Worm (Caenorhabditis elegans) whole organism, L4 larva: ENCODE data around the gene srh-219.

Experiments
- D1046.2 ChIP-seq: fragments of 200-800 bp; sonication (Bioruptor generic); IDR thresholded peaks from 2 replicates; pipeline ENCODE4 v1.3.6; 2022; ENCODE audit warnings: missing genetic modification characterization, missing compliant biosample characterization
- F10B5.3 ChIP-seq: sonication (generic microtip); optimal IDR thresholded peaks from 2 replicates; lab custom pipeline; 2016; ENCODE audit warnings: mild to moderate bottlenecking, missing genetic modification characterization, missing compliant biosample characterization
- F37D6.2 ChIP-seq: sonication (generic microtip); optimal IDR thresholded peaks from 2 replicates; lab custom pipeline; 2016; ENCODE audit warnings: mild to moderate bottlenecking, missing genetic modification characterization, missing compliant biosample characterization
- F44E2.7 ChIP-seq: fragments of 200-800 bp; sonication (Bioruptor generic); IDR thresholded peaks from 2 replicates; pipeline ENCODE4 v2.1.2; 2022; ENCODE audit warnings: missing genetic modification characterization, missing compliant biosample characterization
- R02D3.7 ChIP-seq: fragments of 150-350 bp; sonication (generic microtip); optimal IDR thresholded peaks from 3 replicates; lab custom pipeline; 2014; ENCODE audit warnings: missing biosample characterization, missing genetic modification characterization
- T20F7.1 ChIP-seq: fragments of 200-800 bp; sonication (Bioruptor generic); optimal IDR thresholded peaks from 2 replicates; lab custom pipeline; 2018; ENCODE audit warnings: mild to moderate bottlenecking, missing genetic modification characterization, missing compliant biosample characterization
- Y105C5A.15 ChIP-seq: fragments of 200-800 bp; sonication (Bioruptor generic); IDR thresholded peaks from 2 replicates; pipeline ENCODE4 v1.3.6; 2022; ENCODE audit warnings: missing genetic modification characterization, missing compliant biosample characterization
- Y5F2A.4 ChIP-seq: fragments of 200-800 bp; sonication (Bioruptor generic); optimal IDR thresholded peaks from 2 replicates; lab custom pipeline; 2018; ENCODE audit warnings: mild to moderate bottlenecking, missing genetic modification characterization, missing compliant biosample characterization
- ZK546.5 ChIP-seq, 2 experiments: sonication (generic microtip); optimal IDR thresholded peaks; 2 replicates each; lab custom pipeline; 2017; ENCODE audit warnings: missing biosample characterization in 2 of 2, missing genetic modification characterization in 2 of 2
- aha-1 ChIP-seq: fragments of 150-350 bp; peaks from one replicate; lab custom pipeline; 2014; ENCODE audit warnings: missing biosample characterization, missing genetic modification characterization
- ama-1 ChIP-seq: fragments of 150-350 bp; optimal IDR thresholded peaks from 2 replicates; lab custom pipeline; 2014; ENCODE audit warnings: inconsistent platforms, mixed read lengths
- attf-4 ChIP-seq: sonication (generic microtip); optimal IDR thresholded peaks from 3 replicates; lab custom pipeline; 2017; ENCODE audit warnings: missing biosample characterization, missing genetic modification characterization
- ceh-28 ChIP-seq: fragments of 150-350 bp; optimal IDR thresholded peaks from 2 replicates; lab custom pipeline; 2014; ENCODE audit warnings: missing biosample characterization, missing genetic modification reagents, missing genetic modification characterization
- ceh-32 ChIP-seq: sonication (generic microtip); optimal IDR thresholded peaks from 2 replicates; lab custom pipeline; 2016; ENCODE audit warnings: mild to moderate bottlenecking, missing genetic modification characterization, missing compliant biosample characterization; ENCODE audit not compliant: poor library complexity
- ceh-44 ChIP-seq: fragments of 200-800 bp; sonication (Bioruptor generic); IDR thresholded peaks from 2 replicates; pipeline ENCODE4 v1.3.6; 2022; ENCODE audit warnings: missing genetic modification reagents, missing genetic modification characterization, missing compliant biosample characterization
- ceh-82 ChIP-seq: sonication (generic microtip); optimal IDR thresholded peaks from 2 replicates; lab custom pipeline; 2017; ENCODE audit warnings: missing biosample characterization, missing genetic modification characterization
- cey-2 ChIP-seq: sonication (generic microtip); optimal IDR thresholded peaks from 3 replicates; lab custom pipeline; 2017; ENCODE audit warnings: missing genetic modification characterization, mild to moderate bottlenecking, missing compliant biosample characterization, antibody characterized with exemption, borderline replicate concordance; ENCODE audit not compliant: insufficient read depth
- daf-8 ChIP-seq: fragments of 200-800 bp; sonication (Bioruptor generic); IDR thresholded peaks from 2 replicates; pipeline ENCODE4 v1.3.6; 2022; ENCODE audit warnings: missing genetic modification characterization, missing compliant biosample characterization
- dmd-6 ChIP-seq: fragments of 200-800 bp; sonication (Bioruptor generic); IDR thresholded peaks from 2 replicates; pipeline ENCODE4 v1.3.6; 2022; ENCODE audit warnings: missing genetic modification reagents, missing genetic modification characterization, missing compliant biosample characterization
- dpl-1 ChIP-seq: fragments of 150-350 bp; optimal IDR thresholded peaks from 2 replicates; lab custom pipeline; 2014; ENCODE audit warnings: missing biosample characterization, missing genetic modification reagents, missing genetic modification characterization
- egl-43 ChIP-seq: fragments of 200-800 bp; sonication (Bioruptor generic); IDR thresholded peaks from 2 replicates; pipeline ENCODE4 v1.3.6; 2022; ENCODE audit warnings: missing genetic modification reagents, missing genetic modification characterization, missing compliant biosample characterization
- fos-1 ChIP-seq: fragments of 150-350 bp; optimal IDR thresholded peaks from 2 replicates; lab custom pipeline; 2014; ENCODE audit warnings: missing biosample characterization, missing genetic modification characterization
- gei-8 ChIP-seq: fragments of 200-800 bp; sonication (Bioruptor generic); optimal IDR thresholded peaks from 2 replicates; lab custom pipeline; 2018; ENCODE audit warnings: mild to moderate bottlenecking, missing genetic modification characterization, missing compliant biosample characterization
- hmg-1.1 ChIP-seq: fragments of 200-800 bp; sonication (Bioruptor generic); IDR thresholded peaks from 2 replicates; pipeline ENCODE4 v1.3.6; 2022; ENCODE audit warnings: missing genetic modification reagents, missing genetic modification characterization, missing compliant biosample characterization
- lin-1 ChIP-seq: fragments of 200-800 bp; sonication (Bioruptor generic); IDR thresholded peaks from 2 replicates; pipeline ENCODE4 v1.3.6; 2022; ENCODE audit warnings: missing genetic modification reagents, missing genetic modification characterization, missing compliant biosample characterization
- lin-13 ChIP-seq: fragments of 150-350 bp; optimal IDR thresholded peaks from 2 replicates; lab custom pipeline; 2014; ENCODE audit warnings: missing biosample characterization, missing genetic modification reagents, missing genetic modification characterization
- lin-15B ChIP-seq: fragments of 150-350 bp; sonication (generic microtip); optimal IDR thresholded peaks from 3 replicates; lab custom pipeline; 2014; ENCODE audit warnings: missing biosample characterization, missing genetic modification characterization
- lin-29 ChIP-seq: fragments of 200-800 bp; sonication (Bioruptor generic); IDR thresholded peaks from 2 replicates; pipeline ENCODE4 v1.3.6; 2022; ENCODE audit warnings: missing genetic modification reagents, missing genetic modification characterization, missing compliant biosample characterization
- lin-38 ChIP-seq: fragments of 200-800 bp; sonication (Bioruptor generic); IDR thresholded peaks from 2 replicates; pipeline ENCODE4 v1.3.6; 2022; ENCODE audit warnings: missing genetic modification reagents, missing genetic modification characterization, missing compliant biosample characterization
- lsy-2 ChIP-seq, 2 experiments: fragments of 150-350 bp in 1 of 2; sonication (generic microtip) in 1 of 2; optimal IDR thresholded peaks; 2 replicates each; lab custom pipeline; 2014 to 2017; ENCODE audit warnings: missing biosample characterization in 2 of 2, missing genetic modification characterization in 2 of 2
- madf-9 ChIP-seq: fragments of 200-800 bp; sonication (Bioruptor generic); conservative IDR thresholded peaks from 2 replicates; pipeline ENCODE4 v1.3.6; 2022; ENCODE audit warnings: missing genetic modification reagents, missing genetic modification characterization, missing compliant biosample characterization
- mdt-29 ChIP-seq: fragments of 200-800 bp; sonication (Bioruptor generic); IDR thresholded peaks from 2 replicates; pipeline ENCODE4 v1.3.6; 2022; ENCODE audit warnings: missing genetic modification reagents, missing genetic modification characterization, missing compliant biosample characterization
- mep-1 ChIP-seq: fragments of 150-350 bp; sonication (generic microtip); optimal IDR thresholded peaks from 3 replicates; lab custom pipeline; 2014; ENCODE audit warnings: missing biosample characterization, missing genetic modification characterization
- mes-2 ChIP-seq: sonication (generic microtip); optimal IDR thresholded peaks from 2 replicates; lab custom pipeline; 2016; ENCODE audit warnings: missing genotype, mild to moderate bottlenecking, missing genetic modification characterization, missing compliant biosample characterization; ENCODE audit not compliant: poor library complexity, severe bottlenecking
- mxl-2 ChIP-seq: fragments of 200-800 bp; sonication (Bioruptor generic); conservative IDR thresholded peaks from 2 replicates; pipeline ENCODE4 v1.3.6; 2022; ENCODE audit warnings: missing genetic modification reagents, missing genetic modification characterization, missing compliant biosample characterization
- mxl-3 ChIP-seq: fragments of 200-800 bp; sonication (Bioruptor generic); optimal IDR thresholded peaks from 2 replicates; lab custom pipeline; 2018; ENCODE audit warnings: mild to moderate bottlenecking, missing genetic modification characterization, missing compliant biosample characterization
- nhr-10 ChIP-seq: fragments of 150-350 bp; optimal IDR thresholded peaks from 2 replicates; lab custom pipeline; 2014; ENCODE audit warnings: missing biosample characterization, missing genetic modification characterization
- nhr-11 ChIP-seq: fragments of 150-350 bp; optimal IDR thresholded peaks from 2 replicates; lab custom pipeline; 2014; ENCODE audit warnings: missing biosample characterization, missing genetic modification characterization
- nhr-111 ChIP-seq: fragments of 200-800 bp; sonication (Bioruptor generic); optimal IDR thresholded peaks from 2 replicates; lab custom pipeline; 2018; ENCODE audit warnings: mild to moderate bottlenecking, missing genetic modification characterization, missing compliant biosample characterization
- nhr-25 ChIP-seq: sonication (generic microtip); optimal IDR thresholded peaks from 2 replicates; lab custom pipeline; 2017; ENCODE audit warnings: missing genetic modification characterization, mild to moderate bottlenecking, missing compliant biosample characterization, antibody characterized with exemption, moderate library complexity, borderline replicate concordance; ENCODE audit not compliant: insufficient read depth
- nhr-28 ChIP-seq: fragments of 150-350 bp; optimal IDR thresholded peaks from 2 replicates; lab custom pipeline; 2014; ENCODE audit warnings: missing biosample characterization, missing genetic modification characterization
- nhr-6 ChIP-seq: fragments of 150-350 bp; optimal IDR thresholded peaks from 2 replicates; lab custom pipeline; 2014; ENCODE audit warnings: missing biosample characterization, missing genetic modification characterization
- nhr-76 ChIP-seq: fragments of 150-350 bp; optimal IDR thresholded peaks from 2 replicates; lab custom pipeline; 2014; ENCODE audit warnings: missing biosample characterization, missing genetic modification characterization
- pqm-1 ChIP-seq: sonication (generic microtip); optimal IDR thresholded peaks from 2 replicates; lab custom pipeline; 2017; ENCODE audit warnings: missing biosample characterization, missing genetic modification characterization
- rbr-2 ChIP-seq: sonication (generic microtip); optimal IDR thresholded peaks from 2 replicates; lab custom pipeline; 2016; ENCODE audit warnings: missing genotype, missing genetic modification characterization, missing compliant biosample characterization
- unc-130 ChIP-seq: sonication (generic microtip); optimal IDR thresholded peaks from 2 replicates; lab custom pipeline; 2016; ENCODE audit warnings: missing genetic modification reagents, missing genetic modification characterization, missing compliant biosample characterization
- unc-62 ChIP-seq, 3 experiments: fragments of 150-350 bp in 1 of 3; sonication (generic microtip); optimal IDR thresholded peaks in 2 of 3; peaks in 1 of 3; 1 replicate in 1 of 3; 2 replicates in 2 of 3; lab custom pipeline; 2014 to 2017; ENCODE audit warnings: missing biosample characterization in 3 of 3, missing genetic modification characterization in 3 of 3, missing genetic modification reagents in 3 of 3, missing genotype in 1 of 3
- zag-1 ChIP-seq: fragments of 150-350 bp; optimal IDR thresholded peaks from 2 replicates; lab custom pipeline; 2014; ENCODE audit warnings: missing biosample characterization, missing genetic modification characterization
- zfp-2 ChIP-seq: sonication (generic microtip); optimal IDR thresholded peaks from 2 replicates; lab custom pipeline; 2016; ENCODE audit warnings: mild to moderate bottlenecking, missing genetic modification characterization, missing compliant biosample characterization
- zfp-3 ChIP-seq: fragments of 200-800 bp; sonication (Bioruptor generic); conservative IDR thresholded peaks from 2 replicates; pipeline ENCODE4 v1.3.6; 2022; ENCODE audit warnings: missing genetic modification reagents, missing genetic modification characterization, missing compliant biosample characterization

srh-219 gene

ce11 chrV:15505068-15505467 lies 9.8 kb downstream of the srh-219 start (continued):
- TF ChIP-seq F10B5.3 (tag; lab: Kevin White, UChicago) (no peak), hmg-1.1 (GFP tag; lab: Robert Waterston, UW) (peak; percentile 48; the same call in 1 of the 2 replicates), mxl-2 (no peak), egl-43 (peak; percentile 81), Y5F2A.4 (GFP tag; lab: Kevin White, UChicago) (peak; percentile 60), cey-2 (tag; lab: Kevin White, UChicago) (no peak), F44E2.7 (GFP tag; lab: Robert Waterston, UW) (0 out of 2 replicates have a peak, but pooled peaks have one; percentile 6), ceh-44 (GFP tag; lab: Robert Waterston, UW) (peak; percentile 62; the same call in 1 of the 2 replicates), mes-2 (tag; lab: Kevin White, UChicago) (peak; percentile 83), daf-8 (GFP tag; lab: Robert Waterston, UW) (no peak), unc-62 (GFP tag; optimal IDR thresholded peaks at IDR 0.05 in 1 of 2; lab: Kevin White, UChicago) (no peak), unc-62 (tag; optimal IDR thresholded peaks at IDR 0.05; lab: Kevin White, UChicago) (no peak), nhr-6 (tag; lab: Kevin White, UChicago) (no peak), gei-8 (GFP tag; lab: Kevin White, UChicago) (no peak), lin-38 (GFP tag; lab: Robert Waterston, UW) (no peak), mep-1 (tag; lab: Kevin White, UChicago) (no peak), T20F7.1 (GFP tag; lab: Kevin White, UChicago) (no peak), attf-4 (tag; lab: Kevin White, UChicago) (no peak), nhr-76 (tag; lab: Kevin White, UChicago) (no peak), nhr-10 (tag; lab: Kevin White, UChicago) (no peak), nhr-111 (no peak), mdt-29 (GFP tag; lab: Robert Waterston, UW) (no peak), R02D3.7 (no peak), lsy-2 (tag; optimal IDR thresholded peaks at IDR 0.05; lab: Kevin White, UChicago) (no peak), lin-29 (GFP tag; lab: Robert Waterston, UW) (no peak), ama-1 (no peak), pqm-1 (tag; lab: Kevin White, UChicago) (no peak), zfp-2 (tag; lab: Kevin White, UChicago) (no peak), ceh-28 (tag; lab: Kevin White, UChicago) (no peak), dmd-6 (peak; percentile 67)

DNA sequence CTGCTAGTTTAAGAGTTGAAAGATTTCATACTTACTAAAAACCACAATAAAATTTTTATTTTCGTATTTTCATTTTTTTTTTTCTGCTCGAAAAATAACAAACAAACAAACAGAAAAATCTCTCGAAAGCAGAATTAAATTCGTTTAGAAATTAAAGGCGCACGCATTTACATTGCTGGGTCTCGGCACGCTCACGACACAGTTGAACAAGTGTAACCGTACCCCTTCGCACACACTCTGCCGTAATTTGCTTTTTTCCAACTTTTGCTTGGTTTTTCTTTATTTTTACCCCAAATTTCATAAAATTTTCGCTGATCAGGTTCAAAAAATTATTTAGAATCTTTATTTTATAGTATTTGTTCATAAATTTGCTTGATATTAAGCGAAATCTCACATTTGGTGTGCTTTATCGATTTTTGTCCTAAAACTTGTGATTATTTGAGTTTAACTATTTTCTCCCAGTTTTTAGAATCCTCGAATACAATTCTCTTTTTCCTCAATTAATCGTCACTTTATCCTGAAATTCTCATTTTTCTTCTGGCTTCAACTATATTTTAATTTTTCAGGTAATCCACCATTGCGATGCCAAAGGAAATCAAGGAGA lies 16.4 kb downstream of the srh-219 start, which contains the start of gene rpl-38:
TSS of gene rpl-38 (plus strand) at position 554 of the 604 bp plus-strand sequence.
- TF ChIP-seq zfp-3 (GFP tag; lab: Robert Waterston, UW) (no peak), mes-2 (tag; lab: Kevin White, UChicago) (peak; percentile 94), Y5F2A.4 (GFP tag; lab: Kevin White, UChicago) (no peak), rbr-2 (tag; lab: Kevin White, UChicago) (peak; percentile 69), F37D6.2 (tag; lab: Kevin White, UChicago) (peak; percentile 47), Y105C5A.15 (GFP tag; lab: Robert Waterston, UW) (no peak), lin-13 (GFP tag; lab: Kevin White, UChicago) (peak; percentile 72), ceh-82 (tag; lab: Kevin White, UChicago) (no peak), nhr-25 (tag; lab: Kevin White, UChicago) (no peak), unc-130 (peak; percentile 7), ceh-32 (tag; lab: Kevin White, UChicago) (no peak), lin-15B (tag; lab: Kevin White, UChicago) (no peak), nhr-11 (peak; percentile 63), dpl-1 (GFP tag; lab: Kevin White, UChicago) (peak; percentile 80), mxl-3 (GFP tag; lab: Kevin White, UChicago) (no peak), aha-1 (tag; lab: Kevin White, UChicago) (peak; percentile 87), zag-1 (tag; lab: Kevin White, UChicago) (no peak), dmd-6 (peak; percentile 52; the same call in 1 of the 2 replicates), ZK546.5 (tag; optimal IDR thresholded peaks at IDR 0.05; lab: Kevin White, UChicago) (no peak), gei-8 (GFP tag; lab: Kevin White, UChicago) (no peak), nhr-28 (peak; percentile 42), lin-1 (GFP tag; lab: Robert Waterston, UW) (no peak), D1046.2 (GFP tag; lab: Robert Waterston, UW) (peak; percentile 100), fos-1 (no peak), madf-9 (GFP tag; lab: Robert Waterston, UW) (no peak)
